Worm (Caenorhabditis elegans) whole organism, late embryonic: Measurements from ENCODE around the gene sru-17.
"Not testable (repeated sequence)": the region's sequence is repeated elsewhere in the genome, so short reads cannot be mapped to it uniquely, and the experiment has no call there.

Source experiments
- ama-1 ChIP-seq: fragments of 150-350 bp; optimal IDR thresholded peaks from 2 replicates; lab custom pipeline; 2014
- ceh-22 ChIP-seq: sonication (generic microtip); optimal IDR thresholded peaks from 2 replicates; lab custom pipeline; 2017; ENCODE audit warnings: missing biosample characterization, missing genetic modification characterization
- eyg-1 ChIP-seq: sonication (generic microtip); optimal IDR thresholded peaks from 2 replicates; lab custom pipeline; 2016; ENCODE audit warnings: missing genotype, missing genetic modification characterization, missing compliant biosample characterization

DNA sequence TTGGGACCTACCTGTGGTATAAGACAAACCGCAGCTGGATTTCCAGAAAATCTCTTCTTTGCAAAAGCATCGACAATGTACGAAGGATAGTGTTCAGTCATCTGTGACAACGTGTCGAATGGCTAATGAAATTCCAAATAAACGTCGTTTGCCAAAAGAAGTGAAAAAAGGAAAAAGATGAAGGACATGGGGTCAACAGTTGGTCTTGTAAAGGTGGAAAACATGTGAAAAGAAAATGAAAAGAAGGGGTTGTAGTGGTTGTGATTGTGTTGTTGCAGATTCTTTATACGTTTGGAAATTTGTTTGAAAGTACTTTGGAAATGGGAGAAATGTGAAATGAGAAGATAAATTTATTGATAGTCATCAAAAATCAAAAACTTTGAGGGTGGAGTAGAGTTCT lies 21.0 kb upstream of the sru-17 start, which contains the start of gene T04A11.4:
- TF ChIP-seq ceh-22 (tag; lab: Kevin White, UChicago); eyg-1 (tag; lab: Kevin White, UChicago); ama-1 (lab: Kevin White, UChicago): not testable (repeated sequence)
